Worm (Caenorhabditis elegans) whole organism, early embryonic: Measurements from ENCODE around the gene F36G3.3.

Experiments used
- F13C5.2 ChIP-seq: sonication (generic microtip); optimal IDR thresholded peaks from 2 replicates; lab custom pipeline; 2017; ENCODE audit warnings: mild to moderate bottlenecking, missing genetic modification characterization, inconsistent platforms, missing compliant biosample characterization
- ceh-13 ChIP-seq: fragments of 200-800 bp; sonication (Bioruptor generic); optimal IDR thresholded peaks from 2 replicates; lab custom pipeline; 2018; ENCODE audit warnings: mild to moderate bottlenecking, missing genetic modification characterization, missing compliant biosample characterization
- flt-1 ChIP-seq: fragments of 200-800 bp; sonication (Bioruptor generic); IDR thresholded peaks from 2 replicates; pipeline ENCODE4 v1.3.6; 2022; ENCODE audit warnings: missing genetic modification characterization, missing compliant biosample characterization
- hmg-4 ChIP-seq: fragments of 200-800 bp; sonication (Bioruptor generic); optimal IDR thresholded peaks from 2 replicates; lab custom pipeline; 2018; ENCODE audit warnings: mild to moderate bottlenecking, missing genetic modification characterization, missing compliant biosample characterization
- hnd-1 ChIP-seq: sonication (generic microtip); optimal IDR thresholded peaks from 2 replicates; lab custom pipeline; 2016; ENCODE audit warnings: missing genetic modification characterization, missing compliant biosample characterization

Gene F36G3.3

ce11 chrX:9850258-9850657 lies 51.6 kb downstream of the F36G3.3 start, which contains the start of gene lec-8:
lec-8 (plus strand) TSS chrX:9850571.
- TF ChIP-seq hmg-4 (GFP tag; lab: Kevin White, UChicago): no peak
- no peak for TF ChIP-seq F13C5.2
- TF ChIP-seq hnd-1: no peak
- no peak for TF ChIP-seq flt-1 (GFP tag; lab: Robert Waterston, UW)
- TF ChIP-seq ceh-13 (GFP tag; lab: Kevin White, UChicago): no peak
